Worm (Caenorhabditis elegans) whole organism, L4 larva: ENCODE measurements around the gene flp-8.

Experiments used
- F37D6.2 ChIP-seq: sonication (generic microtip); optimal IDR thresholded peaks from 2 replicates; lab custom pipeline; 2016; ENCODE audit warnings: mild to moderate bottlenecking, missing genetic modification characterization, missing compliant biosample characterization
- R02D3.7 ChIP-seq: fragments of 150-350 bp; sonication (generic microtip); optimal IDR thresholded peaks from 3 replicates; lab custom pipeline; 2014; ENCODE audit warnings: missing biosample characterization, missing genetic modification characterization
- T26A8.4 ChIP-seq: fragments of 200-800 bp; sonication (Bioruptor generic); IDR thresholded peaks from 2 replicates; pipeline ENCODE4 v1.3.6; 2022; ENCODE audit warnings: missing genetic modification characterization, missing compliant biosample characterization
- Y105C5A.15 ChIP-seq: fragments of 200-800 bp; sonication (Bioruptor generic); IDR thresholded peaks from 2 replicates; pipeline ENCODE4 v1.3.6; 2022; ENCODE audit warnings: missing genetic modification characterization, missing compliant biosample characterization
- Y48G9A.11 ChIP-seq: fragments of 200-800 bp; sonication (Bioruptor generic); IDR thresholded peaks from 2 replicates; pipeline ENCODE4 v1.3.6; 2022; ENCODE audit warnings: missing genetic modification reagents, missing genetic modification characterization, missing compliant biosample characterization
- Y75B8A.6 ChIP-seq: fragments of 200-800 bp; sonication (Bioruptor generic); IDR thresholded peaks from 2 replicates; pipeline ENCODE4 v1.3.6; 2022; ENCODE audit warnings: missing genetic modification reagents, missing genetic modification characterization, missing compliant biosample characterization
- aha-1 ChIP-seq: fragments of 150-350 bp; peaks from one replicate; lab custom pipeline; 2014; ENCODE audit warnings: missing biosample characterization, missing genetic modification characterization
- arid-1 ChIP-seq: fragments of 200-800 bp; sonication (Bioruptor generic); conservative IDR thresholded peaks from 2 replicates; pipeline ENCODE4 v1.3.6; 2022; ENCODE audit warnings: missing genetic modification reagents, missing genetic modification characterization, missing compliant biosample characterization
- ceh-20 ChIP-seq: fragments of 200-800 bp; sonication (Bioruptor generic); IDR thresholded peaks from 2 replicates; pipeline ENCODE4 v1.3.6; 2022; ENCODE audit warnings: missing genetic modification reagents, missing genetic modification characterization, missing compliant biosample characterization
- ceh-62 ChIP-seq: sonication (generic microtip); optimal IDR thresholded peaks from 2 replicates; lab custom pipeline; 2017; ENCODE audit warnings: missing biosample characterization, missing genetic modification characterization
- ces-1 ChIP-seq: fragments of 150-350 bp; sonication (generic microtip); optimal IDR thresholded peaks from 4 replicates; lab custom pipeline; 2014; ENCODE audit warnings: missing biosample characterization, missing genetic modification reagents, missing genetic modification characterization
- cey-2 ChIP-seq: sonication (generic microtip); optimal IDR thresholded peaks from 3 replicates; lab custom pipeline; 2017; ENCODE audit warnings: missing genetic modification characterization, mild to moderate bottlenecking, missing compliant biosample characterization, antibody characterized with exemption, borderline replicate concordance; ENCODE audit not compliant: insufficient read depth
- daf-16 ChIP-seq, 3 experiments: sonication (generic microtip); optimal IDR thresholded peaks; 2 replicates each; lab custom pipeline; 2016 to 2017; ENCODE audit warnings: missing genetic modification characterization in 3 of 3, missing genetic modification reagents in 3 of 3, mild to moderate bottlenecking in 2 of 3, missing compliant biosample characterization in 2 of 3, missing biosample characterization in 1 of 3, moderate library complexity in 1 of 3
- dmd-6 ChIP-seq: fragments of 200-800 bp; sonication (Bioruptor generic); IDR thresholded peaks from 2 replicates; pipeline ENCODE4 v1.3.6; 2022; ENCODE audit warnings: missing genetic modification reagents, missing genetic modification characterization, missing compliant biosample characterization
- dmd-8 ChIP-seq: fragments of 200-800 bp; sonication (Bioruptor generic); IDR thresholded peaks from 2 replicates; pipeline ENCODE4 v1.3.6; 2022; ENCODE audit warnings: missing genetic modification characterization, missing compliant biosample characterization
- dmd-9 ChIP-seq: fragments of 200-800 bp; sonication (Bioruptor generic); IDR thresholded peaks from 2 replicates; pipeline ENCODE4 v1.3.6; 2022; ENCODE audit warnings: missing genetic modification reagents, missing genetic modification characterization, missing compliant biosample characterization
- duxl-1 ChIP-seq: sonication (generic microtip); optimal IDR thresholded peaks from 2 replicates; lab custom pipeline; 2016; ENCODE audit warnings: mild to moderate bottlenecking, missing genetic modification characterization, moderate library complexity, missing compliant biosample characterization; ENCODE audit not compliant: poor library complexity
- dve-1 ChIP-seq: sonication (generic microtip); optimal IDR thresholded peaks from 2 replicates; lab custom pipeline; 2017; ENCODE audit warnings: antibody characterized with exemption, mild to moderate bottlenecking, missing genetic modification characterization, missing compliant biosample characterization; ENCODE audit not compliant: insufficient read depth
- fkh-10 ChIP-seq: fragments of 150-350 bp; optimal IDR thresholded peaks from 2 replicates; lab custom pipeline; 2014; ENCODE audit warnings: missing biosample characterization, missing genetic modification reagents, missing genetic modification characterization
- hif-1 ChIP-seq, 2 experiments: sonication (generic microtip); optimal IDR thresholded peaks; 2 replicates each; lab custom pipeline; 2016 to 2017; ENCODE audit warnings: missing compliant biosample characterization in 2 of 2, missing genetic modification characterization in 2 of 2, missing genetic modification reagents in 2 of 2, missing genotype in 2 of 2, mild to moderate bottlenecking in 1 of 2
- hlh-30 ChIP-seq: sonication (generic microtip); optimal IDR thresholded peaks from 2 replicates; lab custom pipeline; 2017; ENCODE audit warnings: antibody characterized with exemption, mild to moderate bottlenecking, missing genetic modification characterization, missing compliant biosample characterization; ENCODE audit not compliant: insufficient read depth
- hmg-1.1 ChIP-seq: fragments of 200-800 bp; sonication (Bioruptor generic); IDR thresholded peaks from 2 replicates; pipeline ENCODE4 v1.3.6; 2022; ENCODE audit warnings: missing genetic modification reagents, missing genetic modification characterization, missing compliant biosample characterization
- lin-1 ChIP-seq: fragments of 200-800 bp; sonication (Bioruptor generic); IDR thresholded peaks from 2 replicates; pipeline ENCODE4 v1.3.6; 2022; ENCODE audit warnings: missing genetic modification reagents, missing genetic modification characterization, missing compliant biosample characterization
- lin-15B ChIP-seq: fragments of 150-350 bp; sonication (generic microtip); optimal IDR thresholded peaks from 3 replicates; lab custom pipeline; 2014; ENCODE audit warnings: missing biosample characterization, missing genetic modification characterization
- lin-29 ChIP-seq: fragments of 200-800 bp; sonication (Bioruptor generic); IDR thresholded peaks from 2 replicates; pipeline ENCODE4 v1.3.6; 2022; ENCODE audit warnings: missing genetic modification reagents, missing genetic modification characterization, missing compliant biosample characterization
- lsy-2 ChIP-seq, 2 experiments: fragments of 150-350 bp in 1 of 2; sonication (generic microtip) in 1 of 2; optimal IDR thresholded peaks; 2 replicates each; lab custom pipeline; 2014 to 2017; ENCODE audit warnings: missing biosample characterization in 2 of 2, missing genetic modification characterization in 2 of 2
- madf-5 ChIP-seq, 2 experiments: fragments of 200-800 bp; sonication (Bioruptor generic); IDR thresholded peaks; 2 replicates each; pipeline ENCODE4 v1.3.6; 2022; ENCODE audit warnings: missing compliant biosample characterization in 2 of 2, missing genetic modification characterization in 2 of 2
- madf-9 ChIP-seq: fragments of 200-800 bp; sonication (Bioruptor generic); conservative IDR thresholded peaks from 2 replicates; pipeline ENCODE4 v1.3.6; 2022; ENCODE audit warnings: missing genetic modification reagents, missing genetic modification characterization, missing compliant biosample characterization
- mep-1 ChIP-seq: fragments of 150-350 bp; sonication (generic microtip); optimal IDR thresholded peaks from 3 replicates; lab custom pipeline; 2014; ENCODE audit warnings: missing biosample characterization, missing genetic modification characterization
- mes-2 ChIP-seq: sonication (generic microtip); optimal IDR thresholded peaks from 2 replicates; lab custom pipeline; 2016; ENCODE audit warnings: missing genotype, mild to moderate bottlenecking, missing genetic modification characterization, missing compliant biosample characterization; ENCODE audit not compliant: poor library complexity, severe bottlenecking
- mxl-3 ChIP-seq: fragments of 200-800 bp; sonication (Bioruptor generic); optimal IDR thresholded peaks from 2 replicates; lab custom pipeline; 2018; ENCODE audit warnings: mild to moderate bottlenecking, missing genetic modification characterization, missing compliant biosample characterization
- nhr-102 ChIP-seq: sonication (generic microtip); optimal IDR thresholded peaks from 2 replicates; lab custom pipeline; 2016; ENCODE audit warnings: mild to moderate bottlenecking, missing genetic modification characterization, moderate library complexity, missing compliant biosample characterization
- nhr-11 ChIP-seq: fragments of 150-350 bp; optimal IDR thresholded peaks from 2 replicates; lab custom pipeline; 2014; ENCODE audit warnings: missing biosample characterization, missing genetic modification characterization
- nhr-28 ChIP-seq: fragments of 150-350 bp; optimal IDR thresholded peaks from 2 replicates; lab custom pipeline; 2014; ENCODE audit warnings: missing biosample characterization, missing genetic modification characterization
- nhr-42 ChIP-seq: fragments of 200-800 bp; sonication (Bioruptor generic); IDR thresholded peaks from 2 replicates; pipeline ENCODE4 v1.3.6; 2022; ENCODE audit warnings: missing genetic modification characterization, missing compliant biosample characterization
- nhr-6 ChIP-seq: fragments of 150-350 bp; optimal IDR thresholded peaks from 2 replicates; lab custom pipeline; 2014; ENCODE audit warnings: missing biosample characterization, missing genetic modification characterization
- rbr-2 ChIP-seq: sonication (generic microtip); optimal IDR thresholded peaks from 2 replicates; lab custom pipeline; 2016; ENCODE audit warnings: missing genotype, missing genetic modification characterization, missing compliant biosample characterization
- saeg-2 ChIP-seq: fragments of 200-800 bp; sonication (Bioruptor generic); IDR thresholded peaks from 2 replicates; pipeline ENCODE4 v1.3.6; 2022; ENCODE audit warnings: missing genetic modification reagents, missing genetic modification characterization, missing compliant biosample characterization
- set-16 ChIP-seq: fragments of 200-800 bp; sonication (Bioruptor generic); IDR thresholded peaks from 2 replicates; pipeline ENCODE4 v1.3.6; 2022; ENCODE audit warnings: missing genetic modification reagents, missing genetic modification characterization, missing compliant biosample characterization
- spr-1 ChIP-seq: sonication (generic microtip); optimal IDR thresholded peaks from 2 replicates; lab custom pipeline; 2016; ENCODE audit warnings: mild to moderate bottlenecking, missing genetic modification characterization, missing compliant biosample characterization
- unc-62 ChIP-seq, 3 experiments: fragments of 150-350 bp in 1 of 3; sonication (generic microtip); optimal IDR thresholded peaks in 2 of 3; peaks in 1 of 3; 1 replicate in 1 of 3; 2 replicates in 2 of 3; lab custom pipeline; 2014 to 2017; ENCODE audit warnings: missing biosample characterization in 3 of 3, missing genetic modification characterization in 3 of 3, missing genetic modification reagents in 3 of 3, missing genotype in 1 of 3
- zag-1 ChIP-seq: fragments of 150-350 bp; optimal IDR thresholded peaks from 2 replicates; lab custom pipeline; 2014; ENCODE audit warnings: missing biosample characterization, missing genetic modification characterization
- zip-2 ChIP-seq: fragments of 150-350 bp; optimal IDR thresholded peaks from 2 replicates; lab custom pipeline; 2014; ENCODE audit warnings: missing biosample characterization, missing genetic modification characterization

Gene flp-8

ce11 chrX:14849054-14849453 lies 32.2 kb upstream of the flp-8 start, which contains the start of gene acd-3:
TSS of gene acd-3 (plus strand) at chrX:14849275.
- no peak for TF ChIP-seq nhr-11
- no peak for TF ChIP-seq R02D3.7 (tag; lab: Kevin White, UChicago)
- peak; percentile 32; the same call in 1 of the 2 replicates for TF ChIP-seq dmd-6 (GFP tag; lab: Robert Waterston, UW)
- TF ChIP-seq dve-1 (tag; lab: Kevin White, UChicago): peak; percentile 1
- TF ChIP-seq daf-16 (GFP tag; optimal IDR thresholded peaks at IDR 0.05; lab: Kevin White, UChicago): no peak
- peak; percentile 32 for TF ChIP-seq daf-16 (tag; optimal IDR thresholded peaks at IDR 0.05; lab: Kevin White, UChicago)
- no peak for TF ChIP-seq Y75B8A.6 (GFP tag; lab: Robert Waterston, UW)
- no peak for TF ChIP-seq Y105C5A.15 (GFP tag; lab: Robert Waterston, UW)
- TF ChIP-seq aha-1 (tag; lab: Kevin White, UChicago): peak; percentile 5
- peak; percentile 76 for TF ChIP-seq nhr-28 (tag; lab: Kevin White, UChicago)
- peak; percentile 33 for TF ChIP-seq mep-1 (tag; lab: Kevin White, UChicago)

ce11 chrX:14851904-14852303 lies 29.3 kb upstream of the flp-8 start:
- no peak for TF ChIP-seq rbr-2 (tag; lab: Kevin White, UChicago)
- no peak for TF ChIP-seq dmd-8
- no peak for TF ChIP-seq arid-1 (GFP tag; lab: Robert Waterston, UW)
- no peak for TF ChIP-seq madf-5 (GFP tag; IDR thresholded peaks at IDR 0.05; lab: Robert Waterston, UW)
- peak in 1 of 2 experiments; percentile 26 for TF ChIP-seq unc-62 (GFP tag; optimal IDR thresholded peaks at IDR 0.05 in 1 of 2; lab: Kevin White, UChicago)
- no peak for TF ChIP-seq unc-62 (tag; optimal IDR thresholded peaks at IDR 0.05; lab: Kevin White, UChicago)
- no peak for TF ChIP-seq Y48G9A.11
- no peak for TF ChIP-seq hif-1 (tag; optimal IDR thresholded peaks at IDR 0.05; lab: Kevin White, UChicago)

ce11 chrX:14853712-14854217 lies 27.5 kb upstream of the flp-8 start, which contains the start of the genes C27C12.1 and C27C12.4:
TSS of gene C27C12.1 (minus strand) at chrX:14853762.
TSS of gene C27C12.4 (plus strand) at chrX:14854086.
- TF ChIP-seq nhr-102 (tag; lab: Kevin White, UChicago) (peak; percentile 77), Y105C5A.15 (GFP tag; lab: Robert Waterston, UW) (no peak), zip-2 (tag; lab: Kevin White, UChicago) (peak; percentile 57), madf-9 (GFP tag; lab: Robert Waterston, UW) (peak; percentile 47; the same call in 1 of the 2 replicates), F37D6.2 (tag; lab: Kevin White, UChicago) (peak; percentile 58), Y75B8A.6 (GFP tag; lab: Robert Waterston, UW) (no peak), mes-2 (tag; lab: Kevin White, UChicago) (peak; percentile 94), lsy-2 (tag; optimal IDR thresholded peaks at IDR 0.05; lab: Kevin White, UChicago) (peak; percentile 10 to 88), hlh-30 (peak; percentile 86), cey-2 (no peak), Y48G9A.11 (no peak), saeg-2 (GFP tag; lab: Robert Waterston, UW) (0 out of 2 replicates have a peak, but pooled peaks have one; percentile 19), lin-29 (GFP tag; lab: Robert Waterston, UW) (no peak), T26A8.4 (GFP tag; lab: Robert Waterston, UW) (peak; percentile 69), hif-1 (tag; optimal IDR thresholded peaks at IDR 0.05; lab: Kevin White, UChicago) (peak in 1 of 2 experiments; percentile 86), lin-1 (GFP tag; lab: Robert Waterston, UW) (peak; percentile 35; the same call in 1 of the 2 replicates), set-16 (GFP tag; lab: Robert Waterston, UW) (no peak), nhr-42 (GFP tag; lab: Robert Waterston, UW) (0 out of 2 replicates have a peak, but pooled peaks have one; percentile 40), nhr-6 (peak; percentile 76), ceh-62 (no peak), ces-1 (GFP tag; lab: Kevin White, UChicago) (no peak), dmd-6 (GFP tag; lab: Robert Waterston, UW) (peak; percentile 84), ceh-20 (GFP tag; lab: Robert Waterston, UW) (0 out of 2 replicates have a peak, but pooled peaks have one; percentile 45), fkh-10 (GFP tag; lab: Kevin White, UChicago) (peak; percentile 78), spr-1 (tag; lab: Kevin White, UChicago) (peak; percentile 48), lin-15B (no peak), hmg-1.1 (GFP tag; lab: Robert Waterston, UW) (peak; percentile 92), duxl-1 (tag; lab: Kevin White, UChicago) (peak; percentile 76), arid-1 (GFP tag; lab: Robert Waterston, UW) (no peak; the same call in 1 of the 2 replicates), nhr-28 (tag; lab: Kevin White, UChicago) (peak; percentile 90), dmd-9 (GFP tag; lab: Robert Waterston, UW) (0 out of 2 replicates have a peak, but pooled peaks have one; percentile 18), mxl-3 (GFP tag; lab: Kevin White, UChicago) (peak; percentile 90), zag-1 (tag; lab: Kevin White, UChicago) (peak; percentile 22)
